Worm (Caenorhabditis elegans) whole organism, L1 larva: Measurements from ENCODE around the gene valv-1.

ENCODE experiments used
- ama-1 ChIP-seq: fragments of 150-350 bp; optimal IDR thresholded peaks from 2 replicates; lab custom pipeline; 2014
- ceh-82 ChIP-seq, 3 experiments: fragments of 150-350 bp in 1 of 3; sonication (generic microtip) in 2 of 3; optimal IDR thresholded peaks; 2 replicates each; lab custom pipeline; 2014 to 2017; ENCODE audit warnings: missing biosample characterization in 3 of 3, missing genetic modification characterization in 3 of 3
- ces-1 ChIP-seq: fragments of 150-350 bp; optimal IDR thresholded peaks from 2 replicates; lab custom pipeline; 2014; ENCODE audit warnings: missing biosample characterization, missing genetic modification reagents, missing genetic modification characterization
- dsc-1 ChIP-seq: sonication (generic microtip); optimal IDR thresholded peaks from 2 replicates; lab custom pipeline; 2016; ENCODE audit warnings: mild to moderate bottlenecking, missing genetic modification characterization, missing compliant biosample characterization
- fos-1 ChIP-seq: fragments of 150-350 bp; optimal IDR thresholded peaks from 2 replicates; lab custom pipeline; 2014; ENCODE audit warnings: missing biosample characterization, missing genetic modification characterization
- mab-9 ChIP-seq: fragments of 200-800 bp; sonication (Bioruptor generic); IDR thresholded peaks from 2 replicates; pipeline ENCODE4 v1.3.6; 2022; ENCODE audit warnings: missing genetic modification reagents, missing genetic modification characterization, missing compliant biosample characterization
- nhr-11 ChIP-seq: fragments of 150-350 bp; optimal IDR thresholded peaks from 2 replicates; lab custom pipeline; 2014; ENCODE audit warnings: missing biosample characterization, missing genetic modification characterization
- nhr-12 ChIP-seq: sonication (generic microtip); optimal IDR thresholded peaks from 2 replicates; lab custom pipeline; 2017; ENCODE audit warnings: missing biosample characterization, missing genetic modification characterization
- snpc-4 ChIP-seq: fragments of 150-350 bp; optimal IDR thresholded peaks from 2 replicates; lab custom pipeline; 2014; ENCODE audit warnings: missing biosample characterization, missing genetic modification characterization
- sox-4 ChIP-seq: sonication (generic microtip); optimal IDR thresholded peaks from 2 replicates; lab custom pipeline; 2016; ENCODE audit warnings: missing genetic modification characterization, missing compliant biosample characterization
- sptf-1 ChIP-seq: fragments of 150-350 bp; optimal IDR thresholded peaks from 2 replicates; lab custom pipeline; 2014; ENCODE audit warnings: missing biosample characterization, missing genetic modification characterization
- unc-62 ChIP-seq: fragments of 150-350 bp; optimal IDR thresholded peaks from 2 replicates; lab custom pipeline; 2014; ENCODE audit warnings: missing biosample characterization, missing genetic modification reagents, missing genetic modification characterization

ce11 chrIV:7487554-7488456 is 42.7 kb upstream of the valv-1 start, which contains the start of the genes his-60 and his-59:
- TF ChIP-seq ama-1 (lab: Kevin White, UChicago) (no peak), unc-62 (GFP tag; lab: Kevin White, UChicago) (no peak), sox-4 (tag; lab: Kevin White, UChicago) (no peak), ces-1 (GFP tag; lab: Kevin White, UChicago) (no peak), sptf-1 (tag; lab: Kevin White, UChicago) (no peak), nhr-11 (no peak), snpc-4 (tag; lab: Kevin White, UChicago) (no peak), fos-1 (tag; lab: Kevin White, UChicago) (no peak), mab-9 (no peak), ceh-82 (tag; optimal IDR thresholded peaks at IDR 0.05; lab: Kevin White, UChicago) (no peak), dsc-1 (tag; lab: Kevin White, UChicago) (no peak), nhr-12 (tag; lab: Kevin White, UChicago) (no peak)
